Fruit fly (Drosophila melanogaster) whole organism, adult: ENCODE results near the gene Hsdl2.

ENCODE experiments used
- CG11617 ChIP-seq: fragments of 200-800 bp; sonication (Bioruptor generic); optimal IDR thresholded peaks from 2 replicates; lab custom pipeline; 2017; ENCODE audit warnings: mild to moderate bottlenecking, missing biosample characterization, missing genetic modification reagents, missing genetic modification characterization
- CG12768 ChIP-seq: fragments of 200-800 bp; sonication (Bioruptor generic); optimal IDR thresholded peaks from 2 replicates; lab custom pipeline; 2017; ENCODE audit warnings: missing biosample characterization, missing genetic modification characterization, mild to moderate bottlenecking, moderate library complexity, missing genetic modification reagents
- CG14711 ChIP-seq: fragments of 200-800 bp; sonication (Bioruptor generic); optimal IDR thresholded peaks from 2 replicates; lab custom pipeline; 2018; ENCODE audit warnings: missing biosample characterization, mild to moderate bottlenecking, missing genetic modification characterization, moderate library complexity
- CG1620 ChIP-seq: fragments of 200-800 bp; sonication (Bioruptor generic); optimal IDR thresholded peaks from 2 replicates; lab custom pipeline; 2016; ENCODE audit warnings: missing biosample characterization, missing genetic modification characterization
- CG33017 ChIP-seq: fragments of 200-800 bp; sonication (Bioruptor generic); optimal IDR thresholded peaks from 2 replicates; lab custom pipeline; 2018; ENCODE audit warnings: missing biosample characterization, mild to moderate bottlenecking, missing genetic modification characterization, moderate library complexity
- CG5204 ChIP-seq: fragments of 200-800 bp; sonication (Bioruptor generic); optimal IDR thresholded peaks from 2 replicates; lab custom pipeline; 2016; ENCODE audit warnings: missing biosample characterization, missing genetic modification characterization
- CG7045 ChIP-seq: fragments of 200-800 bp; sonication (Bioruptor generic); optimal IDR thresholded peaks from 2 replicates; lab custom pipeline; 2017; ENCODE audit warnings: missing biosample characterization, mild to moderate bottlenecking, missing genetic modification characterization
- CG7101 ChIP-seq: fragments of 200-800 bp; sonication (Bioruptor generic); optimal IDR thresholded peaks from 2 replicates; lab custom pipeline; 2018; ENCODE audit warnings: missing biosample characterization, mild to moderate bottlenecking, missing genetic modification characterization, moderate library complexity
- Clk ChIP-seq: fragments of 200-800 bp; sonication (Bioruptor generic); optimal IDR thresholded peaks from 2 replicates; lab custom pipeline; 2017; ENCODE audit warnings: missing biosample characterization, missing genetic modification characterization
- Crg-1 ChIP-seq: fragments of 200-800 bp; sonication (Bioruptor generic); optimal IDR thresholded peaks from 2 replicates; lab custom pipeline; 2016; ENCODE audit warnings: missing biosample characterization, missing genetic modification characterization
- Hr96 ChIP-seq: fragments of 200-800 bp; sonication (Bioruptor generic); optimal IDR thresholded peaks from 2 replicates; lab custom pipeline; 2016; ENCODE audit warnings: missing biosample characterization, missing genetic modification characterization
- Mnt ChIP-seq: fragments of 200-800 bp; sonication (Bioruptor generic); optimal IDR thresholded peaks from 2 replicates; lab custom pipeline; 2016; ENCODE audit warnings: missing biosample characterization, mild to moderate bottlenecking, missing genetic modification characterization
- bab1 ChIP-seq: fragments of 200-800 bp; sonication (Bioruptor generic); optimal IDR thresholded peaks from 3 replicates; lab custom pipeline; 2019; ENCODE audit warnings: missing biosample characterization, mild to moderate bottlenecking, missing genetic modification characterization, moderate library complexity
- cic ChIP-seq: fragments of 200-800 bp; sonication (Bioruptor generic); optimal IDR thresholded peaks from 2 replicates; lab custom pipeline; 2017; ENCODE audit warnings: missing biosample characterization, mild to moderate bottlenecking, missing genetic modification characterization, moderate library complexity
- cnc ChIP-seq, 2 experiments: fragments of >200 bp; optimal IDR thresholded peaks; 2 replicates each; lab custom pipeline; 2017
- kay ChIP-seq: fragments of 200-800 bp; sonication (Bioruptor generic); peaks from one replicate; lab custom pipeline; 2016; ENCODE audit warnings: missing biosample characterization, missing genetic modification characterization, borderline replicate concordance
- ovo ChIP-seq: fragments of 200-800 bp; sonication (Bioruptor generic); optimal IDR thresholded peaks from 2 replicates; lab custom pipeline; 2016; ENCODE audit warnings: missing biosample characterization, missing genetic modification characterization
- pad ChIP-seq: fragments of 200-800 bp; sonication (Bioruptor generic); optimal IDR thresholded peaks from 3 replicates; lab custom pipeline; 2017; ENCODE audit warnings: missing biosample characterization, missing genetic modification characterization, mild to moderate bottlenecking, moderate library complexity, missing genetic modification reagents
- tj ChIP-seq: fragments of 200-800 bp; sonication (Bioruptor generic); optimal IDR thresholded peaks from 3 replicates; lab custom pipeline; 2017; ENCODE audit warnings: missing biosample characterization, mild to moderate bottlenecking, missing genetic modification characterization, moderate library complexity
- toe ChIP-seq: fragments of 200-800 bp; sonication (Bioruptor generic); optimal IDR thresholded peaks from 2 replicates; lab custom pipeline; 2016; ENCODE audit warnings: missing biosample characterization, missing genetic modification characterization

The Hsdl2 gene

DNA sequence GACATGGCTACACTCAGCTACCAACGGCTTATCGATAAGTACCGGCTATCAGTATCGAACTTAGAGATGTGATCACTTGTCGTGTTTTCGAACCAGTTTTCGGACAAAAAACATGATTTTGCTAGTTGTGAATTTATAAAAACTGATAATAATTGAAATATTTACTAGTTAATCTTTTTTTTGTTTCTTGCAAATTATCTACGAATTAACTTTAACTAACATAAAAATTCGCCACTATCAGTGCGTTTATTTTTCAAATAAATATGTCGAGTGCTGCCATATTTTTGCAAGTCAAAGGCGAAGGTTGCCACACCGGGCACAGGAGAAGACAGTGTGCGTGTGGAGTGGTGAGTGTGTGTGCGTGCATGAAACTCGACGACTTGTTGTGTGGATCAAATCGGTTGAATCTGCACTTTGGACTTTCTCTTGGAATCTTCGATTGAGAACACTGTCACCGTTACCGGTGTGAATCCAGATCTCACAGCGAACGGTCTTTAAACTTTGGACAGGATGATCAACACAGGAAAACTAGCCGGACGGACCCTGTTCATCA is at the start of gene Hsdl2:
Gene Hsdl2 (plus strand): TSS at position 349 of the 553 bp plus-strand sequence.
- no peak for TF ChIP-seq kay (GFP tag; lab: Kevin White, UChicago)
- peak; percentile 30 for TF ChIP-seq CG33017 (tag; lab: Kevin White, UChicago)
- TF ChIP-seq bab1 (GFP tag; lab: Kevin White, UChicago): peak; percentile 37
- no peak for TF ChIP-seq cic
- TF ChIP-seq CG11617 (GFP tag; lab: Kevin White, UChicago): peak; percentile 76
- peak; percentile 22 for TF ChIP-seq CG7045 (GFP tag; lab: Kevin White, UChicago)
- TF ChIP-seq cnc (optimal IDR thresholded peaks at IDR 0.05; lab: Kevin White, UChicago): no peak
- TF ChIP-seq toe (GFP tag; lab: Kevin White, UChicago): peak; percentile 62
- TF ChIP-seq CG1620 (GFP tag; lab: Kevin White, UChicago): peak; percentile 38
- TF ChIP-seq CG14711 (tag; lab: Kevin White, UChicago): peak; percentile 46
- peak; percentile 46 for TF ChIP-seq Mnt (GFP tag; lab: Kevin White, UChicago)
- TF ChIP-seq CG7101 (tag; lab: Kevin White, UChicago): no peak
- peak; percentile 43 for TF ChIP-seq tj (GFP tag; lab: Kevin White, UChicago)
- peak; percentile 92 for TF ChIP-seq CG12768 (GFP tag; lab: Kevin White, UChicago)
- peak; percentile 41 for TF ChIP-seq pad (GFP tag; lab: Kevin White, UChicago)
- peak; percentile 57 for TF ChIP-seq Hr96 (GFP tag; lab: Kevin White, UChicago)
- peak; percentile 72 for TF ChIP-seq Crg-1 (GFP tag; lab: Kevin White, UChicago)
- peak; percentile 33 for TF ChIP-seq Clk (GFP tag; lab: Kevin White, UChicago)
- TF ChIP-seq CG5204 (GFP tag; lab: Kevin White, UChicago): peak; percentile 76
- TF ChIP-seq ovo (GFP tag; lab: Kevin White, UChicago): peak; percentile 41

dm6 chr3R:27636010-27636584 is 41.2 kb upstream of the Hsdl2 start, which contains the start of the genes CG5611 and Mtl:
Gene CG5611, minus strand, starts transcription at chr3R:27636060.
Gene Mtl, plus strand, starts transcription at chr3R:27636412.
- peak; percentile 98 for TF ChIP-seq kay (GFP tag; lab: Kevin White, UChicago)
- TF ChIP-seq Mnt (GFP tag; lab: Kevin White, UChicago): peak; percentile 97
- peak; percentile 100 for TF ChIP-seq CG12768 (GFP tag; lab: Kevin White, UChicago)
- peak; percentile 99 for TF ChIP-seq Clk (GFP tag; lab: Kevin White, UChicago)
- TF ChIP-seq CG1620 (GFP tag; lab: Kevin White, UChicago): peak; percentile 100
- TF ChIP-seq CG7101 (tag; lab: Kevin White, UChicago): peak; percentile 100
- peak; percentile 99 for TF ChIP-seq CG11617 (GFP tag; lab: Kevin White, UChicago)
- TF ChIP-seq CG7045 (GFP tag; lab: Kevin White, UChicago): peak; percentile 100
- peak; percentile 99 for TF ChIP-seq CG14711 (tag; lab: Kevin White, UChicago)
- peak; percentile 96 for TF ChIP-seq tj (GFP tag; lab: Kevin White, UChicago)
- TF ChIP-seq bab1 (GFP tag; lab: Kevin White, UChicago): peak; percentile 100
- TF ChIP-seq ovo (GFP tag; lab: Kevin White, UChicago): peak; percentile 100
- peak; percentile 100 for TF ChIP-seq toe (GFP tag; lab: Kevin White, UChicago)
- TF ChIP-seq cnc (optimal IDR thresholded peaks at IDR 0.05; lab: Kevin White, UChicago): no peak
- TF ChIP-seq CG5204 (GFP tag; lab: Kevin White, UChicago): peak; percentile 99
- TF ChIP-seq CG33017 (tag; lab: Kevin White, UChicago): peak; percentile 100
- peak; percentile 96 for TF ChIP-seq pad (GFP tag; lab: Kevin White, UChicago)
- peak; percentile 96 for TF ChIP-seq Hr96 (GFP tag; lab: Kevin White, UChicago)
- TF ChIP-seq cic: peak; percentile 95
- TF ChIP-seq Crg-1 (GFP tag; lab: Kevin White, UChicago): peak; percentile 100

- TF ChIP-seq CG5204 (GFP tag; lab: Kevin White, UChicago) (no peak), tj (GFP tag; lab: Kevin White, UChicago) (no peak), CG7045 (GFP tag; lab: Kevin White, UChicago) (no peak), kay (GFP tag; lab: Kevin White, UChicago) (no peak), CG14711 (tag; lab: Kevin White, UChicago) (no peak), CG1620 (GFP tag; lab: Kevin White, UChicago) (no peak), CG11617 (GFP tag; lab: Kevin White, UChicago) (no peak), CG33017 (tag; lab: Kevin White, UChicago) (no peak), bab1 (GFP tag; lab: Kevin White, UChicago) (no peak), toe (GFP tag; lab: Kevin White, UChicago) (no peak), Crg-1 (GFP tag; lab: Kevin White, UChicago) (no peak)
Measured at dm6 chr3R:27636720-27637119, 40.6 kb upstream of the Hsdl2 start.

DNA sequence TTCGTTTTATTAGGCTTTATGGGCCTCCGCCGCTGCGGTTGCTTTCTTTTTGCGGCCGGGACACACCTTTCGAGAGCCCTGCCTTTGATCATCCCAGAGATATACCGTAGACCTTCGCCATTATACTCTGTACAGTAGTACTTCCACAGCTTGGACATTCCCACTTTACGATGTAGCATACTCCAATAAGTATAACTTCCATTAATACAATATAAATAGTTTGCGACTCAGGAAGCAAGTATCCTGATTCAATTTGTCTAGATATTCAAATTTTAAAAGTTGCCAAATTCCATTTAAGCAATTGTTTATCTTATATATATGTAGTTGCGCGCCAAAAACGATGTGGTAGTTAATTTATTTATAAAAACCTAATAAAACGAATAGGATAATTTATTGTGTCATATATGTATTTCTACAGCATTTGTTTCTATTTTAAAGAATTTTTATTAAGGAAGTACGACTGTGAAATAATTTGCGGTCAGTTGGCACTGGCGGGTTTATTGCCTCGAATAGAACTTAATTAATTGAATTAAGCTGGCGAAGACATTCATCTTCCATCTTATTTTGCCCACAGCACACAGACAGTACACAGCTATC is 40.0 kb upstream of the Hsdl2 start:
- TF ChIP-seq CG1620 (GFP tag; lab: Kevin White, UChicago) (no peak), CG14711 (tag; lab: Kevin White, UChicago) (no peak), CG12768 (GFP tag; lab: Kevin White, UChicago) (no peak), tj (GFP tag; lab: Kevin White, UChicago) (no peak), CG7045 (GFP tag; lab: Kevin White, UChicago) (no peak), CG5204 (GFP tag; lab: Kevin White, UChicago) (no peak)

DNA sequence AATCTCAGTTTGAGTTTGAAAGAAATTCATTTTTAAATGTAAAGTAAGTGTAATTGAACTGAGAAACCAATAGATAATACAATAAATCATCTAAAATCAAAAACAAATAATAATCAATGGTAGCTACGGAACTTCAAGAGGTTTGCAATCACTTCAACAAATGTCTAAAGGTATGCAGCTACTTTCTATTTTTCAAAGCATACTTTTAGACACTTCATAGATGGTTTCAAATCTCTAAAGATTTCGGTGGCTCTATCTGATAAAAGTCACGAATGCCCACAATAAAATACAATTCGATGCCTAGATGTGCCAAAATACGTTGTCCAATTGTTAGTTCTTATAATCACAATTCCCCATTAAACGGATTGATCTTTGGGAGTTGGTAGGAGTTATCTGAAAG is 34.2 kb upstream of the Hsdl2 start:
- TF ChIP-seq CG7045 (GFP tag; lab: Kevin White, UChicago): no peak
